Worm (Caenorhabditis elegans) whole organism, L4 larva: ENCODE results near the gene byn-1.

ENCODE experiments used
- D1046.2 ChIP-seq: fragments of 200-800 bp; sonication (Bioruptor generic); IDR thresholded peaks from 2 replicates; pipeline ENCODE4 v1.3.6; 2022; ENCODE audit warnings: missing genetic modification characterization, missing compliant biosample characterization
- F10B5.3 ChIP-seq: sonication (generic microtip); optimal IDR thresholded peaks from 2 replicates; lab custom pipeline; 2016; ENCODE audit warnings: mild to moderate bottlenecking, missing genetic modification characterization, missing compliant biosample characterization
- T20F7.1 ChIP-seq: fragments of 200-800 bp; sonication (Bioruptor generic); optimal IDR thresholded peaks from 2 replicates; lab custom pipeline; 2018; ENCODE audit warnings: mild to moderate bottlenecking, missing genetic modification characterization, missing compliant biosample characterization
- Y105C5A.15 ChIP-seq: fragments of 200-800 bp; sonication (Bioruptor generic); IDR thresholded peaks from 2 replicates; pipeline ENCODE4 v1.3.6; 2022; ENCODE audit warnings: missing genetic modification characterization, missing compliant biosample characterization
- Y48G9A.11 ChIP-seq: fragments of 200-800 bp; sonication (Bioruptor generic); IDR thresholded peaks from 2 replicates; pipeline ENCODE4 v1.3.6; 2022; ENCODE audit warnings: missing genetic modification reagents, missing genetic modification characterization, missing compliant biosample characterization
- Y5F2A.4 ChIP-seq: fragments of 200-800 bp; sonication (Bioruptor generic); optimal IDR thresholded peaks from 2 replicates; lab custom pipeline; 2018; ENCODE audit warnings: mild to moderate bottlenecking, missing genetic modification characterization, missing compliant biosample characterization
- Y75B8A.6 ChIP-seq: fragments of 200-800 bp; sonication (Bioruptor generic); IDR thresholded peaks from 2 replicates; pipeline ENCODE4 v1.3.6; 2022; ENCODE audit warnings: missing genetic modification reagents, missing genetic modification characterization, missing compliant biosample characterization
- ZK337.2 ChIP-seq: fragments of 200-800 bp; sonication (Bioruptor generic); IDR thresholded peaks from 2 replicates; pipeline ENCODE4 v1.3.6; 2022; ENCODE audit warnings: missing genetic modification reagents, missing genetic modification characterization, missing compliant biosample characterization
- ZK546.5 ChIP-seq, 2 experiments: sonication (generic microtip); optimal IDR thresholded peaks; 2 replicates each; lab custom pipeline; 2017; ENCODE audit warnings: missing biosample characterization in 2 of 2, missing genetic modification characterization in 2 of 2
- aha-1 ChIP-seq: fragments of 150-350 bp; peaks from one replicate; lab custom pipeline; 2014; ENCODE audit warnings: missing biosample characterization, missing genetic modification characterization
- attf-4 ChIP-seq: sonication (generic microtip); optimal IDR thresholded peaks from 3 replicates; lab custom pipeline; 2017; ENCODE audit warnings: missing biosample characterization, missing genetic modification characterization
- ceh-20 ChIP-seq: fragments of 200-800 bp; sonication (Bioruptor generic); IDR thresholded peaks from 2 replicates; pipeline ENCODE4 v1.3.6; 2022; ENCODE audit warnings: missing genetic modification reagents, missing genetic modification characterization, missing compliant biosample characterization
- ceh-44 ChIP-seq: fragments of 200-800 bp; sonication (Bioruptor generic); IDR thresholded peaks from 2 replicates; pipeline ENCODE4 v1.3.6; 2022; ENCODE audit warnings: missing genetic modification reagents, missing genetic modification characterization, missing compliant biosample characterization
- ceh-62 ChIP-seq: sonication (generic microtip); optimal IDR thresholded peaks from 2 replicates; lab custom pipeline; 2017; ENCODE audit warnings: missing biosample characterization, missing genetic modification characterization
- cey-2 ChIP-seq: sonication (generic microtip); optimal IDR thresholded peaks from 3 replicates; lab custom pipeline; 2017; ENCODE audit warnings: missing genetic modification characterization, mild to moderate bottlenecking, missing compliant biosample characterization, antibody characterized with exemption, borderline replicate concordance; ENCODE audit not compliant: insufficient read depth
- daf-8 ChIP-seq: fragments of 200-800 bp; sonication (Bioruptor generic); IDR thresholded peaks from 2 replicates; pipeline ENCODE4 v1.3.6; 2022; ENCODE audit warnings: missing genetic modification characterization, missing compliant biosample characterization
- dmd-6 ChIP-seq: fragments of 200-800 bp; sonication (Bioruptor generic); IDR thresholded peaks from 2 replicates; pipeline ENCODE4 v1.3.6; 2022; ENCODE audit warnings: missing genetic modification reagents, missing genetic modification characterization, missing compliant biosample characterization
- dpl-1 ChIP-seq: fragments of 150-350 bp; optimal IDR thresholded peaks from 2 replicates; lab custom pipeline; 2014; ENCODE audit warnings: missing biosample characterization, missing genetic modification reagents, missing genetic modification characterization
- egl-27 ChIP-seq: sonication (generic microtip); optimal IDR thresholded peaks from 3 replicates; lab custom pipeline; 2017; ENCODE audit warnings: missing biosample characterization, missing genetic modification reagents, missing genetic modification characterization
- egl-43 ChIP-seq: fragments of 200-800 bp; sonication (Bioruptor generic); IDR thresholded peaks from 2 replicates; pipeline ENCODE4 v1.3.6; 2022; ENCODE audit warnings: missing genetic modification reagents, missing genetic modification characterization, missing compliant biosample characterization
- fkh-10 ChIP-seq: fragments of 150-350 bp; optimal IDR thresholded peaks from 2 replicates; lab custom pipeline; 2014; ENCODE audit warnings: missing biosample characterization, missing genetic modification reagents, missing genetic modification characterization
- fos-1 ChIP-seq: fragments of 150-350 bp; optimal IDR thresholded peaks from 2 replicates; lab custom pipeline; 2014; ENCODE audit warnings: missing biosample characterization, missing genetic modification characterization
- hif-1 ChIP-seq, 2 experiments: sonication (generic microtip); optimal IDR thresholded peaks; 2 replicates each; lab custom pipeline; 2016 to 2017; ENCODE audit warnings: missing compliant biosample characterization in 2 of 2, missing genetic modification characterization in 2 of 2, missing genetic modification reagents in 2 of 2, missing genotype in 2 of 2, mild to moderate bottlenecking in 1 of 2
- hlh-11 ChIP-seq: fragments of 200-800 bp; sonication (Bioruptor generic); optimal IDR thresholded peaks from 2 replicates; lab custom pipeline; 2018; ENCODE audit warnings: mild to moderate bottlenecking, missing genetic modification characterization, missing compliant biosample characterization
- lim-7 ChIP-seq: fragments of 200-800 bp; sonication (Bioruptor generic); IDR thresholded peaks from 2 replicates; pipeline ENCODE4 v1.3.6; 2022; ENCODE audit warnings: missing genetic modification characterization, missing compliant biosample characterization
- lin-1 ChIP-seq: fragments of 200-800 bp; sonication (Bioruptor generic); IDR thresholded peaks from 2 replicates; pipeline ENCODE4 v1.3.6; 2022; ENCODE audit warnings: missing genetic modification reagents, missing genetic modification characterization, missing compliant biosample characterization
- lin-15B ChIP-seq: fragments of 150-350 bp; sonication (generic microtip); optimal IDR thresholded peaks from 3 replicates; lab custom pipeline; 2014; ENCODE audit warnings: missing biosample characterization, missing genetic modification characterization
- lir-3 ChIP-seq: sonication (generic microtip); optimal IDR thresholded peaks from 2 replicates; lab custom pipeline; 2016; ENCODE audit warnings: mild to moderate bottlenecking, missing genetic modification characterization, missing compliant biosample characterization
- lsy-2 ChIP-seq, 2 experiments: fragments of 150-350 bp in 1 of 2; sonication (generic microtip) in 1 of 2; optimal IDR thresholded peaks; 2 replicates each; lab custom pipeline; 2014 to 2017; ENCODE audit warnings: missing biosample characterization in 2 of 2, missing genetic modification characterization in 2 of 2
- madf-9 ChIP-seq: fragments of 200-800 bp; sonication (Bioruptor generic); conservative IDR thresholded peaks from 2 replicates; pipeline ENCODE4 v1.3.6; 2022; ENCODE audit warnings: missing genetic modification reagents, missing genetic modification characterization, missing compliant biosample characterization
- mdl-1 ChIP-seq, 2 experiments: fragments of 150-350 bp in 1 of 2; sonication (generic microtip) in 1 of 2; optimal IDR thresholded peaks; 2 replicates each; lab custom pipeline; 2014 to 2017; ENCODE audit warnings: missing biosample characterization in 2 of 2, missing genetic modification characterization in 2 of 2
- mep-1 ChIP-seq: fragments of 150-350 bp; sonication (generic microtip); optimal IDR thresholded peaks from 3 replicates; lab custom pipeline; 2014; ENCODE audit warnings: missing biosample characterization, missing genetic modification characterization
- mes-2 ChIP-seq: sonication (generic microtip); optimal IDR thresholded peaks from 2 replicates; lab custom pipeline; 2016; ENCODE audit warnings: missing genotype, mild to moderate bottlenecking, missing genetic modification characterization, missing compliant biosample characterization; ENCODE audit not compliant: poor library complexity, severe bottlenecking
- nhr-102 ChIP-seq: sonication (generic microtip); optimal IDR thresholded peaks from 2 replicates; lab custom pipeline; 2016; ENCODE audit warnings: mild to moderate bottlenecking, missing genetic modification characterization, moderate library complexity, missing compliant biosample characterization
- nhr-111 ChIP-seq: fragments of 200-800 bp; sonication (Bioruptor generic); optimal IDR thresholded peaks from 2 replicates; lab custom pipeline; 2018; ENCODE audit warnings: mild to moderate bottlenecking, missing genetic modification characterization, missing compliant biosample characterization
- nhr-237 ChIP-seq: sonication (generic microtip); optimal IDR thresholded peaks from 2 replicates; lab custom pipeline; 2017; ENCODE audit warnings: missing biosample characterization, missing genetic modification characterization
- nhr-25 ChIP-seq: sonication (generic microtip); optimal IDR thresholded peaks from 2 replicates; lab custom pipeline; 2017; ENCODE audit warnings: missing genetic modification characterization, mild to moderate bottlenecking, missing compliant biosample characterization, antibody characterized with exemption, moderate library complexity, borderline replicate concordance; ENCODE audit not compliant: insufficient read depth
- nhr-28 ChIP-seq: fragments of 150-350 bp; optimal IDR thresholded peaks from 2 replicates; lab custom pipeline; 2014; ENCODE audit warnings: missing biosample characterization, missing genetic modification characterization
- nhr-42 ChIP-seq: fragments of 200-800 bp; sonication (Bioruptor generic); IDR thresholded peaks from 2 replicates; pipeline ENCODE4 v1.3.6; 2022; ENCODE audit warnings: missing genetic modification characterization, missing compliant biosample characterization
- pha-4 ChIP-seq, 2 experiments: fragments of 150-350 bp in 1 of 2; fragments of 200-800 bp in 1 of 2; sonication (Bioruptor generic) in 1 of 2; IDR thresholded peaks in 1 of 2; optimal IDR thresholded peaks in 1 of 2; 2 replicates each; pipeline versions ENCODE4 v1.3.6 to Lab custom; 2014 to 2022; ENCODE audit warnings: missing genetic modification characterization in 2 of 2, missing genetic modification reagents in 2 of 2, missing biosample characterization in 1 of 2, missing compliant biosample characterization in 1 of 2
- pqm-1 ChIP-seq: sonication (generic microtip); optimal IDR thresholded peaks from 2 replicates; lab custom pipeline; 2017; ENCODE audit warnings: missing biosample characterization, missing genetic modification characterization
- rbr-2 ChIP-seq: sonication (generic microtip); optimal IDR thresholded peaks from 2 replicates; lab custom pipeline; 2016; ENCODE audit warnings: missing genotype, missing genetic modification characterization, missing compliant biosample characterization
- skn-1 ChIP-seq: fragments of 150-350 bp; optimal IDR thresholded peaks from 2 replicates; lab custom pipeline; 2014; ENCODE audit warnings: missing biosample characterization, missing genetic modification characterization
- tag-97 ChIP-seq: fragments of 200-800 bp; sonication (Bioruptor generic); IDR thresholded peaks from 2 replicates; pipeline ENCODE4 v1.3.6; 2022; ENCODE audit warnings: missing genetic modification characterization, missing compliant biosample characterization
- unc-39 ChIP-seq: sonication (generic microtip); optimal IDR thresholded peaks from 2 replicates; lab custom pipeline; 2017; ENCODE audit warnings: missing biosample characterization, missing genetic modification characterization
- vab-7 ChIP-seq: fragments of 200-800 bp; sonication (Bioruptor generic); IDR thresholded peaks from 2 replicates; pipeline ENCODE4 v1.3.6; 2022; ENCODE audit warnings: missing genetic modification reagents, missing genetic modification characterization, missing compliant biosample characterization
- zag-1 ChIP-seq: fragments of 150-350 bp; optimal IDR thresholded peaks from 2 replicates; lab custom pipeline; 2014; ENCODE audit warnings: missing biosample characterization, missing genetic modification characterization
- zfp-2 ChIP-seq: sonication (generic microtip); optimal IDR thresholded peaks from 2 replicates; lab custom pipeline; 2016; ENCODE audit warnings: mild to moderate bottlenecking, missing genetic modification characterization, missing compliant biosample characterization
- zip-2 ChIP-seq: fragments of 150-350 bp; optimal IDR thresholded peaks from 2 replicates; lab custom pipeline; 2014; ENCODE audit warnings: missing biosample characterization, missing genetic modification characterization
- ztf-11 ChIP-seq: fragments of 150-350 bp; optimal IDR thresholded peaks from 2 replicates; lab custom pipeline; 2014; ENCODE audit warnings: missing biosample characterization, missing genetic modification characterization

byn-1 gene

ce11 chrIII:6971662-6972284 is 40.0 kb downstream of the byn-1 start, which contains the start of the genes eef-1A.1 and rfc-4 (continued):
- peak; percentile 41 for TF ChIP-seq pqm-1 (tag; lab: Kevin White, UChicago)
- peak; percentile 90 for TF ChIP-seq dmd-6 (GFP tag; lab: Robert Waterston, UW)
- no peak for TF ChIP-seq skn-1 (tag; lab: Kevin White, UChicago)
- TF ChIP-seq lir-3: no peak
- TF ChIP-seq mep-1: peak; percentile 98
- peak; percentile 97 for TF ChIP-seq mes-2 (tag; lab: Kevin White, UChicago)
- TF ChIP-seq F10B5.3: peak; percentile 65
- TF ChIP-seq Y105C5A.15: no peak
- TF ChIP-seq lsy-2 (tag; optimal IDR thresholded peaks at IDR 0.05; lab: Kevin White, UChicago): peak; percentile 98 to 100
- no peak for TF ChIP-seq nhr-111 (GFP tag; lab: Kevin White, UChicago)
- peak; percentile 89 for TF ChIP-seq nhr-102
- peak; percentile 6 for TF ChIP-seq nhr-237 (tag; lab: Kevin White, UChicago)
- TF ChIP-seq zag-1 (tag; lab: Kevin White, UChicago): no peak
- TF ChIP-seq unc-39 (tag; lab: Kevin White, UChicago): no peak
- TF ChIP-seq aha-1: peak; percentile 99
- peak; percentile 24 to 91 for TF ChIP-seq mdl-1 (tag; optimal IDR thresholded peaks at IDR 0.05; lab: Kevin White, UChicago)
- TF ChIP-seq daf-8: no peak
- TF ChIP-seq fkh-10 (GFP tag; lab: Kevin White, UChicago): peak; percentile 96
- no peak for TF ChIP-seq nhr-42 (GFP tag; lab: Robert Waterston, UW)
- TF ChIP-seq nhr-28: peak; percentile 94
- TF ChIP-seq T20F7.1: peak; percentile 97
- TF ChIP-seq Y75B8A.6 (GFP tag; lab: Robert Waterston, UW): no peak
- peak; percentile 85 for TF ChIP-seq ceh-20
- TF ChIP-seq egl-43: peak; percentile 63; the same call in 1 of the 2 replicates
- TF ChIP-seq madf-9 (GFP tag; lab: Robert Waterston, UW): peak; percentile 69; the same call in 1 of the 2 replicates
- no peak for TF ChIP-seq ceh-44
- peak; percentile 9 for TF ChIP-seq ceh-62 (tag; lab: Kevin White, UChicago)
- TF ChIP-seq zfp-2: peak; percentile 96
- TF ChIP-seq Y5F2A.4 (GFP tag; lab: Kevin White, UChicago): peak; percentile 13
- TF ChIP-seq vab-7: peak; percentile 56
- TF ChIP-seq fos-1 (tag; lab: Kevin White, UChicago): no peak
- peak; percentile 96 for TF ChIP-seq dpl-1
- no peak for TF ChIP-seq D1046.2 (GFP tag; lab: Robert Waterston, UW)
- peak; percentile 68 to 93 for TF ChIP-seq hif-1 (tag; optimal IDR thresholded peaks at IDR 0.05; lab: Kevin White, UChicago)
- TF ChIP-seq nhr-25: peak; percentile 95
- TF ChIP-seq pha-4 (GFP tag; IDR thresholded peaks at IDR 0.05; lab: Robert Waterston, UW): peak; percentile 76
- TF ChIP-seq pha-4 (tag; optimal IDR thresholded peaks at IDR 0.05; lab: Kevin White, UChicago): peak; percentile 99
- TF ChIP-seq rbr-2: peak; percentile 94
- TF ChIP-seq ztf-11 (tag; lab: Kevin White, UChicago): no peak
- no peak for TF ChIP-seq cey-2 (tag; lab: Kevin White, UChicago)
- peak; percentile 79 to 99 for TF ChIP-seq ZK546.5 (tag; optimal IDR thresholded peaks at IDR 0.05; lab: Kevin White, UChicago)
- peak; percentile 75 for TF ChIP-seq lin-1 (GFP tag; lab: Robert Waterston, UW)
- no peak for TF ChIP-seq tag-97 (GFP tag; lab: Robert Waterston, UW)
- TF ChIP-seq lin-15B (tag; lab: Kevin White, UChicago): peak; percentile 42
- TF ChIP-seq ZK337.2: no peak
- TF ChIP-seq zip-2 (tag; lab: Kevin White, UChicago): peak; percentile 71
- peak; percentile 77 for TF ChIP-seq Y48G9A.11 (GFP tag; lab: Robert Waterston, UW)
- peak; percentile 68; the same call in 1 of the 2 replicates for TF ChIP-seq lim-7 (GFP tag; lab: Robert Waterston, UW)
- no peak for TF ChIP-seq egl-27 (tag; lab: Kevin White, UChicago)
- peak; percentile 95 for TF ChIP-seq hlh-11 (tag; lab: Kevin White, UChicago)
- TF ChIP-seq attf-4: no peak
